Worm (Caenorhabditis elegans): ENCODE data around the gene C44B12.9.

DNA sequence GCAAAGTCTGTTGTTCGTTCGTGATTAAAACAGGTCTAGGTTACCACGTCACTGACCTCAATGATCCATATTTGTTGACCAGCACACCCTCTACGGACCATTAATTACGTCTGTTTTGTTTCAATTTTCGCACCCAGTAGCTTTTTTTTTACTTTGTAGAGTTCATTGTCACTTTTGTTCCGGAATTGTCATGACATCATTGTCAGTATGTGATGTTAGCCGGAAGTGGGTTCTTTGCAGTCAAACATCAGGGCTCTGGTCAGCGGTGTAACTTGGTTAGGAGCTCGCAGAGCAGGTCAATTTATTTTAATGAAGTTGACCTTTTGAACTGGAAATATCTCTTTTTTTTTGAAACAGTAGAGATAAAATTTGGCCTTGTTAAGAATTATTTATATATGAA, 32.2 kb upstream of the C44B12.9 start, which contains the start of gene C44B12.6:
- TF ChIP-seq tag-97 (GFP tag; IDR thresholded peaks at IDR 0.05) (no peak), ama-1 (optimal IDR thresholded peaks at IDR 0.05) (no peak), ceh-82 (tag; optimal IDR thresholded peaks at IDR 0.05) (no peak), egl-27 (tag; optimal IDR thresholded peaks at IDR 0.05) (no peak), aly-2 (tag; optimal IDR thresholded peaks at IDR 0.05) (no peak), madf-5 (GFP tag; IDR thresholded peaks at IDR 0.05) (no peak), daf-12 (tag; optimal IDR thresholded peaks at IDR 0.05) (no peak), mdl-1 (tag; optimal IDR thresholded peaks at IDR 0.05) (no peak), ctbp-1 (GFP tag; IDR thresholded peaks at IDR 0.05) (no peak)

Data from whole organism, L4 larva.